Fruit fly (Drosophila melanogaster) whole organism, embryonic: ENCODE results near the gene Tlk.

ENCODE experiments used
- Abd-B ChIP-seq: fragments of 200-800 bp; sonication (Bioruptor generic); optimal IDR thresholded peaks from 2 replicates; lab custom pipeline; 2018; ENCODE audit warnings: missing biosample characterization, mild to moderate bottlenecking, missing genetic modification characterization, moderate library complexity
- Aef1 ChIP-seq: fragments of 200-800 bp; sonication (Bioruptor generic); IDR thresholded peaks from 3 replicates; pipeline ENCODE4 v1.3.6; 2022; ENCODE audit warnings: missing biosample characterization, missing genetic modification characterization
- CG10267 ChIP-seq: fragments of 200-800 bp; sonication (Bioruptor generic); optimal IDR thresholded peaks from 2 replicates; lab custom pipeline; 2018; ENCODE audit warnings: missing biosample characterization, mild to moderate bottlenecking, missing genetic modification characterization, moderate library complexity
- CG10366 ChIP-seq: fragments of 200-800 bp; sonication (Bioruptor generic); IDR thresholded peaks from 2 replicates; pipeline ENCODE4 v1.3.6; 2022; ENCODE audit warnings: missing biosample characterization, missing genetic modification characterization
- CG10565 ChIP-seq: fragments of 200-800 bp; sonication (Bioruptor generic); optimal IDR thresholded peaks from 3 replicates; lab custom pipeline; 2016; ENCODE audit warnings: missing biosample characterization, mild to moderate bottlenecking, missing genetic modification characterization
- CG11247 ChIP-seq: fragments of 200-800 bp; sonication (Bioruptor generic); IDR thresholded peaks from 2 replicates; pipeline ENCODE4 v1.3.6; 2022; ENCODE audit warnings: missing biosample characterization, missing genetic modification characterization
- CG12155 ChIP-seq: fragments of 200-800 bp; sonication (Bioruptor generic); optimal IDR thresholded peaks from 3 replicates; lab custom pipeline; 2016; ENCODE audit warnings: missing biosample characterization, missing genetic modification characterization
- CG14965 ChIP-seq: fragments of 200-800 bp; sonication (Bioruptor generic); optimal IDR thresholded peaks from 2 replicates; lab custom pipeline; 2016; ENCODE audit warnings: missing biosample characterization, missing genetic modification characterization, borderline replicate concordance
- CG1832 ChIP-seq: fragments of 200-800 bp; sonication (Bioruptor generic); optimal IDR thresholded peaks from 2 replicates; lab custom pipeline; 2017; ENCODE audit warnings: missing biosample characterization, mild to moderate bottlenecking, missing genetic modification characterization, inconsistent platforms
- CG18476 ChIP-seq: fragments of 200-800 bp; sonication (Bioruptor generic); optimal IDR thresholded peaks from 2 replicates; lab custom pipeline; 2016; ENCODE audit warnings: missing biosample characterization, mild to moderate bottlenecking, missing genetic modification characterization
- CG34376 ChIP-seq: fragments of 200-800 bp; sonication (Bioruptor generic); optimal IDR thresholded peaks from 2 replicates; lab custom pipeline; 2018; ENCODE audit warnings: missing biosample characterization, mild to moderate bottlenecking, missing genetic modification characterization
- CG34422 ChIP-seq: fragments of 200-800 bp; sonication (Bioruptor generic); IDR thresholded peaks from 3 replicates; pipeline ENCODE4 v1.3.6; 2022; ENCODE audit warnings: missing biosample characterization, missing genetic modification characterization
- CG4328 ChIP-seq: fragments of 200-800 bp; sonication (Bioruptor generic); optimal IDR thresholded peaks from 3 replicates; lab custom pipeline; 2017; ENCODE audit warnings: missing biosample characterization, missing genetic modification reagents, missing genetic modification characterization
- CG4707 ChIP-seq: fragments of 200-800 bp; sonication (Bioruptor generic); optimal IDR thresholded peaks from 2 replicates; lab custom pipeline; 2018; ENCODE audit warnings: missing biosample characterization, mild to moderate bottlenecking, missing genetic modification characterization, moderate library complexity
- CG7745 ChIP-seq: fragments of 200-800 bp; sonication (Bioruptor generic); optimal IDR thresholded peaks from 2 replicates; lab custom pipeline; 2018; ENCODE audit warnings: missing biosample characterization, mild to moderate bottlenecking, missing genetic modification characterization, moderate library complexity
- CG8290 ChIP-seq, 3 experiments: fragments of 200-800 bp; sonication (Bioruptor generic); optimal IDR thresholded peaks; 2 replicates each; lab custom pipeline; 2016 to 2019; ENCODE audit warnings: missing biosample characterization in 3 of 3, missing genetic modification characterization in 3 of 3, mild to moderate bottlenecking in 2 of 3, moderate library complexity in 1 of 3
- CHES-1-like ChIP-seq: fragments of 200-800 bp; sonication (Bioruptor generic); optimal IDR thresholded peaks from 2 replicates; lab custom pipeline; 2016; ENCODE audit warnings: missing biosample characterization, missing genetic modification characterization
- CrebB ChIP-seq: fragments of 200-800 bp; sonication (Bioruptor generic); optimal IDR thresholded peaks from 3 replicates; lab custom pipeline; 2018; ENCODE audit warnings: missing biosample characterization, mild to moderate bottlenecking, missing genetic modification characterization
- Deaf1 ChIP-seq: fragments of 200-800 bp; optimal IDR thresholded peaks from 3 replicates; lab custom pipeline; 2019; ENCODE audit warnings: missing biosample characterization, mild to moderate bottlenecking, missing genetic modification characterization, moderate library complexity
- E2f2 ChIP-seq: fragments of 200-800 bp; sonication (Bioruptor generic); IDR thresholded peaks from 2 replicates; pipeline ENCODE4 v1.3.6; 2022; ENCODE audit warnings: missing biosample characterization, missing genetic modification characterization
- ERR ChIP-seq: fragments of 200-800 bp; sonication (Bioruptor generic); optimal IDR thresholded peaks from 2 replicates; lab custom pipeline; 2016; ENCODE audit warnings: missing biosample characterization, missing genetic modification characterization
- Ets97D ChIP-seq: fragments of 200-800 bp; sonication (Bioruptor generic); optimal IDR thresholded peaks from 3 replicates; lab custom pipeline; 2016; ENCODE audit warnings: missing biosample characterization, missing genetic modification characterization
- Fer2 ChIP-seq: fragments of 200-800 bp; sonication (Bioruptor generic); optimal IDR thresholded peaks from 2 replicates; lab custom pipeline; 2018; ENCODE audit warnings: missing biosample characterization, mild to moderate bottlenecking, missing genetic modification characterization, moderate library complexity
- HLH4C ChIP-seq: fragments of 200-800 bp; sonication (Bioruptor generic); IDR thresholded peaks from 3 replicates; pipeline ENCODE4 v1.3.6; 2022; ENCODE audit warnings: missing biosample characterization, missing genetic modification characterization; ENCODE audit not compliant: partially characterized antibody
- HmgD ChIP-seq: fragments of 200-800 bp; sonication (Bioruptor generic); optimal IDR thresholded peaks from 3 replicates; lab custom pipeline; 2016; ENCODE audit warnings: missing biosample characterization, missing genetic modification characterization
- Hr3 ChIP-seq: fragments of 200-800 bp; sonication (Bioruptor generic); optimal IDR thresholded peaks from 3 replicates; lab custom pipeline; 2016; ENCODE audit warnings: missing biosample characterization, missing genetic modification characterization
- Lhr ChIP-seq: fragments of 200-800 bp; sonication (Bioruptor generic); optimal IDR thresholded peaks from 3 replicates; lab custom pipeline; 2017; ENCODE audit warnings: mild to moderate bottlenecking, missing biosample characterization, missing genetic modification reagents, missing genetic modification characterization
- Spps ChIP-seq: fragments of 200-800 bp; sonication (Bioruptor generic); optimal IDR thresholded peaks from 2 replicates; lab custom pipeline; 2018; ENCODE audit warnings: missing biosample characterization, mild to moderate bottlenecking, missing genetic modification characterization
- Trl ChIP-seq, 3 experiments: fragments of >200 bp in 2 of 3; fragments of 200-800 bp in 1 of 3; sonication (Bioruptor generic) in 1 of 3; optimal IDR thresholded peaks; 2 replicates in 1 of 3; 3 replicates in 2 of 3; lab custom pipeline; 2016 to 2017; ENCODE audit warnings: missing biosample characterization in 1 of 3, missing genetic modification characterization in 1 of 3
- YL-1 ChIP-seq: fragments of 200-800 bp; sonication (Bioruptor generic); optimal IDR thresholded peaks from 3 replicates; lab custom pipeline; 2017; ENCODE audit warnings: missing biosample characterization, mild to moderate bottlenecking, missing genetic modification characterization
- abd-A ChIP-seq: fragments of 200-800 bp; sonication (Bioruptor generic); optimal IDR thresholded peaks from 3 replicates; lab custom pipeline; 2019; ENCODE audit warnings: missing biosample characterization, mild to moderate bottlenecking, missing genetic modification characterization, moderate library complexity
- aop ChIP-seq: fragments of 200-800 bp; sonication (Bioruptor generic); IDR thresholded peaks from 2 replicates; pipeline ENCODE4 v1.3.6; 2022; ENCODE audit warnings: missing biosample characterization, missing genetic modification characterization
- bab2 ChIP-seq: fragments of 200-800 bp; sonication (Bioruptor generic); optimal IDR thresholded peaks from 2 replicates; lab custom pipeline; 2016; ENCODE audit warnings: missing biosample characterization, missing genetic modification characterization
- bigmax ChIP-seq: fragments of 200-800 bp; sonication (Bioruptor generic); optimal IDR thresholded peaks from 2 replicates; lab custom pipeline; 2018; ENCODE audit warnings: missing biosample characterization, mild to moderate bottlenecking, missing genetic modification characterization
- bsh ChIP-seq, 2 experiments: fragments of 200-800 bp; sonication (Bioruptor generic); optimal IDR thresholded peaks; 2 replicates each; lab custom pipeline; 2017 to 2018; ENCODE audit warnings: mild to moderate bottlenecking in 2 of 2, missing biosample characterization in 2 of 2, missing genetic modification characterization in 2 of 2, moderate library complexity in 1 of 2
- cas ChIP-seq: fragments of 200-800 bp; sonication (Bioruptor generic); IDR thresholded peaks from 2 replicates; pipeline ENCODE4 v1.3.6; 2022; ENCODE audit warnings: missing biosample characterization, missing genetic modification characterization
- da ChIP-seq: fragments of 200-800 bp; sonication (Bioruptor generic); optimal IDR thresholded peaks from 2 replicates; lab custom pipeline; 2016; ENCODE audit warnings: missing biosample characterization, missing genetic modification characterization
- dati ChIP-seq: fragments of 200-800 bp; sonication (Bioruptor generic); IDR thresholded peaks from 2 replicates; pipeline ENCODE4 v1.3.6; 2022; ENCODE audit warnings: missing biosample characterization, missing genetic modification characterization
- kni ChIP-seq: fragments of 200-800 bp; sonication (Bioruptor generic); optimal IDR thresholded peaks from 3 replicates; lab custom pipeline; 2017; ENCODE audit warnings: mild to moderate bottlenecking, missing biosample characterization, missing genetic modification reagents, missing genetic modification characterization
- pfk ChIP-seq: fragments of 200-800 bp; sonication (Bioruptor generic); optimal IDR thresholded peaks from 2 replicates; lab custom pipeline; 2018; ENCODE audit warnings: missing biosample characterization, mild to moderate bottlenecking, missing genetic modification characterization, moderate library complexity
- pros ChIP-seq: fragments of 200-800 bp; sonication (Bioruptor generic); optimal IDR thresholded peaks from 3 replicates; lab custom pipeline; 2019; ENCODE audit warnings: missing biosample characterization, mild to moderate bottlenecking, missing genetic modification characterization, moderate library complexity
- run ChIP-seq: fragments of 200-800 bp; sonication (Bioruptor generic); optimal IDR thresholded peaks from 3 replicates; lab custom pipeline; 2018; ENCODE audit warnings: missing biosample characterization, mild to moderate bottlenecking, missing genetic modification characterization
- scrt ChIP-seq: fragments of 200-800 bp; sonication (Bioruptor generic); optimal IDR thresholded peaks from 2 replicates; lab custom pipeline; 2018; ENCODE audit warnings: missing biosample characterization, mild to moderate bottlenecking, missing genetic modification characterization, moderate library complexity
- seq ChIP-seq: fragments of 200-800 bp; sonication (Bioruptor generic); IDR thresholded peaks from 2 replicates; pipeline ENCODE4 v1.3.6; 2022; ENCODE audit warnings: missing biosample characterization, missing genetic modification characterization
- sob ChIP-seq: fragments of 200-800 bp; sonication (Bioruptor generic); IDR thresholded peaks from 2 replicates; pipeline ENCODE4 v1.3.6; 2022; ENCODE audit warnings: missing biosample characterization, missing genetic modification characterization
- sug ChIP-seq: fragments of 200-800 bp; optimal IDR thresholded peaks from 2 replicates; lab custom pipeline; 2019; ENCODE audit warnings: missing biosample characterization, mild to moderate bottlenecking, missing genetic modification characterization, moderate library complexity
- zen2 ChIP-seq: fragments of 200-800 bp; sonication (Bioruptor generic); IDR thresholded peaks from 3 replicates; pipeline ENCODE4 v1.3.6; 2022; ENCODE audit warnings: missing biosample characterization, missing genetic modification characterization; ENCODE audit not compliant: partially characterized antibody

The Tlk gene

dm6 chrX:3740725-3741440, 21.1 kb downstream of the Tlk start (continued):
- TF ChIP-seq CG7745 (tag; lab: Kevin White, UChicago), result peak; percentile 98
- peak; percentile 99 for TF ChIP-seq CG12155 (GFP tag; lab: Kevin White, UChicago)
- no peak for TF ChIP-seq bigmax (GFP tag; lab: Kevin White, UChicago)
- TF ChIP-seq abd-A (tag; lab: Kevin White, UChicago), result peak; percentile 97
- TF ChIP-seq Deaf1 (tag; lab: Kevin White, UChicago), result peak; percentile 70
- TF ChIP-seq CG34376 (GFP tag; lab: Kevin White, UChicago), result peak; percentile 71
- peak; percentile 28 for TF ChIP-seq ERR (GFP tag; lab: Kevin White, UChicago)
- no peak for TF ChIP-seq Aef1 (GFP tag; lab: Robert Waterston, UW)
- TF ChIP-seq zen2 (GFP tag; lab: Robert Waterston, UW), result peak; percentile 83; the same call in 2 of the 3 replicates
- peak; percentile 75 for TF ChIP-seq Lhr (GFP tag; lab: Kevin White, UChicago)
- no peak for TF ChIP-seq CG4328
- no peak for TF ChIP-seq Hr3 (GFP tag; lab: Kevin White, UChicago)
- no peak; the same call in 1 of the 2 replicates for TF ChIP-seq seq (GFP tag; lab: Robert Waterston, UW)
- TF ChIP-seq CHES-1-like (GFP tag; lab: Kevin White, UChicago), result peak; percentile 1
- TF ChIP-seq Trl (optimal IDR thresholded peaks at IDR 0.05; lab: Kevin White, UChicago), result peak; percentile 99
- TF ChIP-seq Trl (GFP tag; optimal IDR thresholded peaks at IDR 0.05; lab: Kevin White, UChicago), result peak; percentile 61
- TF ChIP-seq dati (GFP tag; lab: Robert Waterston, UW), result 0 out of 2 replicates have a peak, but pooled peaks have one; percentile 12
- no peak for TF ChIP-seq Ets97D (GFP tag; lab: Kevin White, UChicago)
- peak; percentile 77 for TF ChIP-seq kni (GFP tag; lab: Kevin White, UChicago)
- TF ChIP-seq HLH4C (GFP tag; lab: Robert Waterston, UW), result peak; percentile 57; the same call in 1 of the 3 replicates
- peak; percentile 92 for TF ChIP-seq sug (tag; lab: Kevin White, UChicago)
- peak; percentile 22 for TF ChIP-seq Abd-B
- peak; percentile 53 for TF ChIP-seq CG14965 (GFP tag; lab: Kevin White, UChicago)
- TF ChIP-seq da (GFP tag; lab: Kevin White, UChicago), result no peak
- peak; percentile 8 for TF ChIP-seq CrebB (tag; lab: Kevin White, UChicago)
- TF ChIP-seq sob (GFP tag; lab: Robert Waterston, UW), result peak; percentile 19; the same call in 1 of the 2 replicates
- peak; percentile 92 for TF ChIP-seq CG8290 (GFP tag; optimal IDR thresholded peaks at IDR 0.05; lab: Kevin White, UChicago)
- TF ChIP-seq CG8290 (tag; optimal IDR thresholded peaks at IDR 0.05; lab: Kevin White, UChicago), result peak in 1 of 2 experiments; percentile 32
- peak; percentile 14; the same call in 1 of the 3 replicates for TF ChIP-seq CG34422 (GFP tag; lab: Robert Waterston, UW)
- no peak for TF ChIP-seq aop (GFP tag; lab: Robert Waterston, UW)
- TF ChIP-seq Fer2, result no peak
- peak; percentile 26 for TF ChIP-seq scrt (GFP tag; lab: Kevin White, UChicago)
- peak; percentile 2 for TF ChIP-seq YL-1 (GFP tag; lab: Kevin White, UChicago)
- no peak for TF ChIP-seq CG10565 (GFP tag; lab: Kevin White, UChicago)
- peak; percentile 92 for TF ChIP-seq CG1832 (GFP tag; lab: Kevin White, UChicago)
- TF ChIP-seq CG10267 (tag; lab: Kevin White, UChicago), result peak; percentile 70
- TF ChIP-seq pros, result peak; percentile 100
- peak; percentile 74 for TF ChIP-seq run (tag; lab: Kevin White, UChicago)
- TF ChIP-seq CG18476 (GFP tag; lab: Kevin White, UChicago), result no peak
- peak; percentile 18 for TF ChIP-seq HmgD (GFP tag; lab: Kevin White, UChicago)
- TF ChIP-seq bsh (GFP tag; optimal IDR thresholded peaks at IDR 0.05; lab: Kevin White, UChicago), result peak in 1 of 2 experiments; percentile 59
- TF ChIP-seq E2f2 (GFP tag; lab: Robert Waterston, UW), result no peak
- TF ChIP-seq cas (GFP tag; lab: Robert Waterston, UW), result no peak
- no peak for TF ChIP-seq Spps (tag; lab: Kevin White, UChicago)
- TF ChIP-seq bab2 (GFP tag; lab: Kevin White, UChicago), result peak; percentile 11
- TF ChIP-seq pfk (GFP tag; lab: Kevin White, UChicago), result peak; percentile 68
- TF ChIP-seq CG11247 (GFP tag; lab: Robert Waterston, UW), result 0 out of 2 replicates have a peak, but pooled peaks have one; percentile 28
- 0 out of 2 replicates have a peak, but pooled peaks have one; percentile 7 for TF ChIP-seq CG10366 (GFP tag; lab: Robert Waterston, UW)
- TF ChIP-seq CG4707 (GFP tag; lab: Kevin White, UChicago), result no peak
